Fruit fly (Drosophila melanogaster) whole organism, embryonic: ENCODE data around the gene Sec61alpha.

Experiments
- Asciz ChIP-seq: fragments of 200-800 bp; sonication (Bioruptor generic); optimal IDR thresholded peaks from 2 replicates; lab custom pipeline; 2017; ENCODE audit warnings: missing biosample characterization, mild to moderate bottlenecking, missing genetic modification characterization, missing genetic modification reagents
- Blimp-1 ChIP-seq: fragments of 200-800 bp; sonication (Bioruptor generic); optimal IDR thresholded peaks from 3 replicates; lab custom pipeline; 2018; ENCODE audit warnings: missing biosample characterization, missing genetic modification characterization, mild to moderate bottlenecking, moderate library complexity, missing genetic modification reagents
- CG10321 ChIP-seq: fragments of 200-800 bp; sonication (Bioruptor generic); IDR thresholded peaks from 2 replicates; pipeline ENCODE4 v1.3.6; 2022; ENCODE audit warnings: missing biosample characterization, missing genetic modification characterization
- CG10366 ChIP-seq: fragments of 200-800 bp; sonication (Bioruptor generic); IDR thresholded peaks from 2 replicates; pipeline ENCODE4 v1.3.6; 2022; ENCODE audit warnings: missing biosample characterization, missing genetic modification characterization
- CG10565 ChIP-seq: fragments of 200-800 bp; sonication (Bioruptor generic); optimal IDR thresholded peaks from 3 replicates; lab custom pipeline; 2016; ENCODE audit warnings: missing biosample characterization, mild to moderate bottlenecking, missing genetic modification characterization
- CG11247 ChIP-seq: fragments of 200-800 bp; sonication (Bioruptor generic); IDR thresholded peaks from 2 replicates; pipeline ENCODE4 v1.3.6; 2022; ENCODE audit warnings: missing biosample characterization, missing genetic modification characterization
- CG1233 ChIP-seq: fragments of 200-800 bp; sonication (Bioruptor generic); optimal IDR thresholded peaks from 4 replicates; lab custom pipeline; 2018; ENCODE audit warnings: missing biosample characterization, mild to moderate bottlenecking, missing genetic modification characterization
- CG12942 ChIP-seq: fragments of 200-800 bp; sonication (Bioruptor generic); optimal IDR thresholded peaks from 3 replicates; lab custom pipeline; 2016; ENCODE audit warnings: missing biosample characterization, missing genetic modification characterization
- CG15479 ChIP-seq: fragments of 200-800 bp; sonication (Bioruptor generic); optimal IDR thresholded peaks from 3 replicates; lab custom pipeline; 2019; ENCODE audit warnings: missing biosample characterization, mild to moderate bottlenecking, missing genetic modification characterization, moderate library complexity
- CG17328 ChIP-seq: fragments of 200-800 bp; sonication (Bioruptor generic); IDR thresholded peaks from 2 replicates; pipeline ENCODE4 v1.3.6; 2022; ENCODE audit warnings: missing biosample characterization, missing genetic modification characterization
- CG2875 ChIP-seq: fragments of 200-800 bp; sonication (Bioruptor generic); optimal IDR thresholded peaks from 2 replicates; lab custom pipeline; 2017; ENCODE audit warnings: missing biosample characterization, mild to moderate bottlenecking, missing genetic modification characterization, missing genetic modification reagents
- CG32532 ChIP-seq: fragments of 200-800 bp; sonication (Bioruptor generic); IDR thresholded peaks from 2 replicates; pipeline ENCODE4 v1.3.6; 2022; ENCODE audit warnings: missing biosample characterization, missing genetic modification characterization
- CG4707 ChIP-seq: fragments of 200-800 bp; sonication (Bioruptor generic); optimal IDR thresholded peaks from 2 replicates; lab custom pipeline; 2018; ENCODE audit warnings: missing biosample characterization, mild to moderate bottlenecking, missing genetic modification characterization, moderate library complexity
- CG4820 ChIP-seq: fragments of 200-800 bp; sonication (Bioruptor generic); optimal IDR thresholded peaks from 3 replicates; lab custom pipeline; 2016; ENCODE audit warnings: missing biosample characterization, missing genetic modification characterization
- CG6813 ChIP-seq: fragments of 200-800 bp; sonication (Bioruptor generic); optimal IDR thresholded peaks from 2 replicates; lab custom pipeline; 2017; ENCODE audit warnings: missing biosample characterization, missing genetic modification characterization, mild to moderate bottlenecking, moderate library complexity, missing genetic modification reagents
- CG7271 ChIP-seq: fragments of 200-800 bp; sonication (Bioruptor generic); optimal IDR thresholded peaks from 2 replicates; lab custom pipeline; 2018; ENCODE audit warnings: missing biosample characterization, mild to moderate bottlenecking, missing genetic modification characterization, moderate library complexity
- CG9797 ChIP-seq: fragments of 200-800 bp; sonication (Bioruptor generic); optimal IDR thresholded peaks from 3 replicates; lab custom pipeline; 2018; ENCODE audit warnings: missing biosample characterization, mild to moderate bottlenecking, missing genetic modification characterization
- CG9932 ChIP-seq: fragments of 200-800 bp; sonication (Bioruptor generic); IDR thresholded peaks from 2 replicates; pipeline ENCODE4 v1.3.6; 2022; ENCODE audit warnings: missing biosample characterization, missing genetic modification characterization
- CHES-1-like ChIP-seq: fragments of 200-800 bp; sonication (Bioruptor generic); optimal IDR thresholded peaks from 2 replicates; lab custom pipeline; 2016; ENCODE audit warnings: missing biosample characterization, missing genetic modification characterization
- Dp ChIP-seq: fragments of 200-800 bp; sonication (Bioruptor generic); optimal IDR thresholded peaks from 2 replicates; lab custom pipeline; 2018; ENCODE audit warnings: missing biosample characterization, mild to moderate bottlenecking, missing genetic modification characterization, moderate library complexity
- Eip74EF ChIP-seq, 2 experiments: fragments of 200-800 bp in 1 of 2; fragments of >200 bp in 1 of 2; sonication (Bioruptor generic) in 1 of 2; optimal IDR thresholded peaks; 2 replicates each; lab custom pipeline; 2017 to 2019; ENCODE audit warnings: missing biosample characterization in 2 of 2, missing genetic modification characterization in 2 of 2, mild to moderate bottlenecking in 1 of 2, moderate library complexity in 1 of 2
- Ets65A ChIP-seq: fragments of 200-800 bp; sonication (Bioruptor generic); peaks from one replicate; lab custom pipeline; 2016; ENCODE audit warnings: missing biosample characterization, missing genetic modification characterization
- Gsc ChIP-seq: fragments of 200-800 bp; sonication (Bioruptor generic); IDR thresholded peaks from 2 replicates; pipeline ENCODE4 v1.3.6; 2022; ENCODE audit warnings: missing biosample characterization, missing genetic modification characterization
- H15 ChIP-seq: fragments of 200-800 bp; sonication (Bioruptor generic); IDR thresholded peaks from 3 replicates; pipeline ENCODE4 v1.3.6; 2022; ENCODE audit warnings: missing biosample characterization, missing genetic modification characterization
- HHEX ChIP-seq: fragments of 200-800 bp; sonication (Bioruptor generic); optimal IDR thresholded peaks from 3 replicates; lab custom pipeline; 2017; ENCODE audit warnings: missing biosample characterization, mild to moderate bottlenecking, missing genetic modification characterization, missing genetic modification reagents
- Hey ChIP-seq: fragments of 200-800 bp; sonication (Bioruptor generic); optimal IDR thresholded peaks from 3 replicates; lab custom pipeline; 2018; ENCODE audit warnings: missing biosample characterization, mild to moderate bottlenecking, missing genetic modification characterization
- Hr39 ChIP-seq: fragments of >200 bp; optimal IDR thresholded peaks from 2 replicates; lab custom pipeline; 2017
- Neu2 ChIP-seq: fragments of 200-800 bp; sonication (Bioruptor generic); optimal IDR thresholded peaks from 3 replicates; lab custom pipeline; 2016; ENCODE audit warnings: missing biosample characterization, missing genetic modification characterization, borderline replicate concordance
- Rx ChIP-seq: fragments of 200-800 bp; sonication (Bioruptor generic); IDR thresholded peaks from 2 replicates; pipeline ENCODE4 v1.3.6; 2022; ENCODE audit warnings: missing biosample characterization, missing genetic modification characterization
- TFAM ChIP-seq: fragments of 200-800 bp; sonication (Bioruptor generic); optimal IDR thresholded peaks from 2 replicates; lab custom pipeline; 2017; ENCODE audit warnings: missing biosample characterization, missing genetic modification characterization, inconsistent platforms
- cato ChIP-seq: fragments of 200-800 bp; sonication (Bioruptor generic); optimal IDR thresholded peaks from 2 replicates; lab custom pipeline; 2016; ENCODE audit warnings: missing biosample characterization, missing genetic modification characterization, borderline replicate concordance
- da ChIP-seq: fragments of 200-800 bp; sonication (Bioruptor generic); optimal IDR thresholded peaks from 2 replicates; lab custom pipeline; 2016; ENCODE audit warnings: missing biosample characterization, missing genetic modification characterization
- dysf ChIP-seq: fragments of 200-800 bp; sonication (Bioruptor generic); IDR thresholded peaks from 3 replicates; pipeline ENCODE4 v1.3.6; 2022; ENCODE audit warnings: missing biosample characterization, missing genetic modification characterization
- emc ChIP-seq: fragments of 200-800 bp; sonication (Bioruptor generic); optimal IDR thresholded peaks from 2 replicates; lab custom pipeline; 2016; ENCODE audit warnings: missing biosample characterization, missing genetic modification characterization
- eyg ChIP-seq: fragments of 200-800 bp; sonication (Bioruptor generic); optimal IDR thresholded peaks from 3 replicates; lab custom pipeline; 2016; ENCODE audit warnings: missing biosample characterization, missing genetic modification characterization
- fd96Cb ChIP-seq: fragments of 200-800 bp; sonication (Bioruptor generic); optimal IDR thresholded peaks from 2 replicates; lab custom pipeline; 2018; ENCODE audit warnings: missing biosample characterization, mild to moderate bottlenecking, missing genetic modification characterization, moderate library complexity
- fu2 ChIP-seq: fragments of 200-800 bp; sonication (Bioruptor generic); optimal IDR thresholded peaks from 2 replicates; lab custom pipeline; 2016; ENCODE audit warnings: missing biosample characterization, missing genetic modification characterization
- h ChIP-seq: fragments of >200 bp; optimal IDR thresholded peaks from 2 replicates; lab custom pipeline; 2017
- jigr1 ChIP-seq: fragments of 200-800 bp; sonication (Bioruptor generic); IDR thresholded peaks from 3 replicates; pipeline ENCODE4 v1.3.6; 2022; ENCODE audit warnings: missing biosample characterization, missing genetic modification characterization
- jumu ChIP-seq: fragments of 200-800 bp; sonication (Bioruptor generic); optimal IDR thresholded peaks from 3 replicates; lab custom pipeline; 2016; ENCODE audit warnings: missing biosample characterization, missing genetic modification characterization
- klu ChIP-seq: fragments of 200-800 bp; sonication (Bioruptor generic); IDR thresholded peaks from 2 replicates; pipeline ENCODE4 v1.3.6; 2022; ENCODE audit warnings: missing biosample characterization, missing genetic modification characterization
- mam ChIP-seq: fragments of 200-800 bp; sonication (Bioruptor generic); optimal IDR thresholded peaks from 3 replicates; lab custom pipeline; 2016; ENCODE audit warnings: missing biosample characterization, missing genetic modification characterization
- phol ChIP-seq: fragments of 200-800 bp; sonication (Bioruptor generic); optimal IDR thresholded peaks from 3 replicates; lab custom pipeline; 2018; ENCODE audit warnings: missing biosample characterization, mild to moderate bottlenecking, missing genetic modification characterization, moderate library complexity
- pita ChIP-seq: fragments of 200-800 bp; sonication (Bioruptor generic); optimal IDR thresholded peaks from 2 replicates; lab custom pipeline; 2017; ENCODE audit warnings: missing biosample characterization, mild to moderate bottlenecking, missing genetic modification characterization
- prd ChIP-seq, 3 experiments: fragments of >200 bp in 2 of 3; fragments of 200-800 bp in 1 of 3; sonication (Bioruptor generic) in 1 of 3; optimal IDR thresholded peaks in 2 of 3; IDR thresholded peaks in 1 of 3; 2 replicates in 2 of 3; 3 replicates in 1 of 3; pipeline versions ENCODE4 v1.3.6 to Lab custom; 2017 to 2022; ENCODE audit warnings: missing biosample characterization in 1 of 3, missing genetic modification characterization in 1 of 3
- row ChIP-seq: fragments of 200-800 bp; sonication (Bioruptor generic); IDR thresholded peaks from 3 replicates; pipeline ENCODE4 v1.3.6; 2022; ENCODE audit warnings: missing biosample characterization, missing genetic modification characterization
- salm ChIP-seq: fragments of 200-800 bp; sonication (Bioruptor generic); optimal IDR thresholded peaks from 2 replicates; lab custom pipeline; 2018; ENCODE audit warnings: missing biosample characterization, mild to moderate bottlenecking, missing genetic modification characterization
- sc ChIP-seq, 3 experiments: fragments of >200 bp in 2 of 3; fragments of 200-800 bp in 1 of 3; sonication (Bioruptor generic) in 1 of 3; optimal IDR thresholded peaks; 2 replicates in 2 of 3; 3 replicates in 1 of 3; lab custom pipeline; 2017; ENCODE audit warnings: mild to moderate bottlenecking in 1 of 3, missing biosample characterization in 1 of 3, missing genetic modification characterization in 1 of 3, missing genetic modification reagents in 1 of 3
- slou ChIP-seq: fragments of 200-800 bp; sonication (Bioruptor generic); optimal IDR thresholded peaks from 3 replicates; lab custom pipeline; 2016; ENCODE audit warnings: missing biosample characterization, missing genetic modification characterization
- wor ChIP-seq: fragments of 200-800 bp; sonication (Bioruptor generic); IDR thresholded peaks from 2 replicates; pipeline ENCODE4 v1.3.6; 2022; ENCODE audit warnings: missing biosample characterization, missing genetic modification characterization

Gene Sec61alpha

DNA sequence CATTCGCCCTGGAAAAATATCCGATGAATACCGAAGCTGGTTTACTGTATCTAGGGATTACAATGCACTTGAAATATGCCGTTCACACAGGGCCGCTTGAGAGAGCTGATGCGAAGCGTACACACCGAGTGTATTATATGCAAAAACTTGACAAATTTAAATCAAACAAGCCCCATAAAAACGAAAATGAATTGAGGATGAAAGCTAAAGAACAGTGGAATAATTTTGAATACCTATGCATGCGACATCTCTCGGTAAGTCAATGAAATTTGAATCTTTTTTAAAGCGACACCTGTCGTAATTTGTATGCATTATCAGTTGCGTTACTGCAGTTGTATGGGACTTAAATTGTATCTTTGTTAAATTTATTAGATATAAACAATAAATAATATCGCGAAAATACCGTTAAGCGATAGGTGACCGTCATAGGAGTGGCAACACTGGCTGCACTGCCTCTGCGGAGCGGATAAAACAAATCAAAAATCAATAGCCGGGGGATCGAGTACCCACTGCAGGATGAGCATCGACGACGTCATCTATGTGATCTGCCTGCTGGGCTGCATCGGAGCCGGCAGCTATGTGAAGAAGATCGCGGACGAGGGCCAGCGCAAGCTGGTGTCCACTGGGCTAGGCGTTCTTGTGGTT is 24.3 kb downstream of the Sec61alpha start, which contains the start of gene frj (continued):
- TF ChIP-seq TFAM (no peak), phol (tag; lab: Kevin White, UChicago) (peak; percentile 80), CG4820 (GFP tag; lab: Kevin White, UChicago) (peak; percentile 49), mam (GFP tag; lab: Kevin White, UChicago) (peak; percentile 80), row (peak; percentile 90), CG9797 (peak; percentile 94), CG4707 (no peak), Ets65A (peak; percentile 98), CG7271 (tag; lab: Kevin White, UChicago) (no peak), CG10565 (GFP tag; lab: Kevin White, UChicago) (no peak), Rx (GFP tag; lab: Robert Waterston, UW) (peak; percentile 56), CG9932 (GFP tag; lab: Robert Waterston, UW) (peak; percentile 77), prd (optimal IDR thresholded peaks at IDR 0.05; lab: Kevin White, UChicago) (no peak), prd (GFP tag; IDR thresholded peaks at IDR 0.05; lab: Robert Waterston, UW) (peak; percentile 81), CG1233 (GFP tag; lab: Kevin White, UChicago) (no peak), slou (peak; percentile 37), CG12942 (GFP tag; lab: Kevin White, UChicago) (peak; percentile 70), Hr39 (no peak), HHEX (GFP tag; lab: Kevin White, UChicago) (no peak), cato (GFP tag; lab: Kevin White, UChicago) (peak; percentile 61), CG6813 (GFP tag; lab: Kevin White, UChicago) (no peak), sc (optimal IDR thresholded peaks at IDR 0.05; lab: Kevin White, UChicago) (no peak), sc (GFP tag; optimal IDR thresholded peaks at IDR 0.05; lab: Kevin White, UChicago) (no peak), CHES-1-like (GFP tag; lab: Kevin White, UChicago) (peak; percentile 71), CG11247 (GFP tag; lab: Robert Waterston, UW) (peak; percentile 56), Neu2 (peak; percentile 9), CG2875 (GFP tag; lab: Kevin White, UChicago) (peak; percentile 55), pita (GFP tag; lab: Kevin White, UChicago) (no peak), Dp (GFP tag; lab: Kevin White, UChicago) (peak; percentile 45), wor (GFP tag; lab: Robert Waterston, UW) (no peak), Gsc (GFP tag; lab: Robert Waterston, UW) (no peak), jigr1 (0 out of 3 replicates have a peak, but pooled peaks have one; percentile 27), CG17328 (peak; percentile 59), emc (GFP tag; lab: Kevin White, UChicago) (peak; percentile 41), salm (peak; percentile 36), klu (GFP tag; lab: Robert Waterston, UW) (peak; percentile 48; the same call in 1 of the 2 replicates), CG10366 (GFP tag; lab: Robert Waterston, UW) (peak; percentile 66), da (GFP tag; lab: Kevin White, UChicago) (no peak), fu2 (peak; percentile 53), Blimp-1 (GFP tag; lab: Kevin White, UChicago) (peak; percentile 55), jumu (GFP tag; lab: Kevin White, UChicago) (peak; percentile 82), CG10321 (no peak), CG32532 (GFP tag; lab: Robert Waterston, UW) (peak; percentile 77), h (no peak), H15 (GFP tag; lab: Robert Waterston, UW) (no peak), fd96Cb (tag; lab: Kevin White, UChicago) (peak; percentile 52), Hey (tag; lab: Kevin White, UChicago) (no peak), dysf (GFP tag; lab: Robert Waterston, UW) (peak; percentile 62), eyg (GFP tag; lab: Kevin White, UChicago) (peak; percentile 42), Asciz (no peak), CG15479 (GFP tag; lab: Kevin White, UChicago) (no peak), Eip74EF (GFP tag; optimal IDR thresholded peaks at IDR 0.05; lab: Kevin White, UChicago) (peak in 1 of 2 experiments; percentile 39)
